Worm (Caenorhabditis elegans) whole organism, L3 larva: ENCODE data around the gene M153.5.

ENCODE experiments used
- ceh-82 ChIP-seq: fragments of 150-350 bp; optimal IDR thresholded peaks from 2 replicates; lab custom pipeline; 2014; ENCODE audit warnings: missing biosample characterization, missing genetic modification characterization
- elt-3 ChIP-seq, 3 experiments: fragments of 150-350 bp in 1 of 3; sonication (generic microtip) in 2 of 3; optimal IDR thresholded peaks; 2 replicates in 2 of 3; 4 replicates in 1 of 3; lab custom pipeline; 2014 to 2017; ENCODE audit warnings: missing biosample characterization in 3 of 3, missing genetic modification characterization in 3 of 3
- fos-1 ChIP-seq: fragments of 150-350 bp; optimal IDR thresholded peaks from 2 replicates; lab custom pipeline; 2014; ENCODE audit warnings: missing biosample characterization, missing genetic modification characterization

- no peak for TF ChIP-seq elt-3 (tag; optimal IDR thresholded peaks at IDR 0.05; lab: Kevin White, UChicago)
- TF ChIP-seq ceh-82, result no peak
- TF ChIP-seq fos-1 (tag; lab: Kevin White, UChicago), result no peak
These were observed 38.3 kb upstream of the M153.5 start for ce11 chrX:12105458-12105857.
